Fruit fly (Drosophila melanogaster) whole organism, adult: ENCODE measurements around the gene CNMaR.

ENCODE experiments used
- CG11617 ChIP-seq: fragments of 200-800 bp; sonication (Bioruptor generic); optimal IDR thresholded peaks from 2 replicates; lab custom pipeline; 2017; ENCODE audit warnings: mild to moderate bottlenecking, missing biosample characterization, missing genetic modification reagents, missing genetic modification characterization
- CG12768 ChIP-seq: fragments of 200-800 bp; sonication (Bioruptor generic); optimal IDR thresholded peaks from 2 replicates; lab custom pipeline; 2017; ENCODE audit warnings: missing biosample characterization, missing genetic modification characterization, mild to moderate bottlenecking, moderate library complexity, missing genetic modification reagents
- CG14711 ChIP-seq: fragments of 200-800 bp; sonication (Bioruptor generic); optimal IDR thresholded peaks from 2 replicates; lab custom pipeline; 2018; ENCODE audit warnings: missing biosample characterization, mild to moderate bottlenecking, missing genetic modification characterization, moderate library complexity
- CG1620 ChIP-seq: fragments of 200-800 bp; sonication (Bioruptor generic); optimal IDR thresholded peaks from 2 replicates; lab custom pipeline; 2016; ENCODE audit warnings: missing biosample characterization, missing genetic modification characterization
- CG33017 ChIP-seq: fragments of 200-800 bp; sonication (Bioruptor generic); optimal IDR thresholded peaks from 2 replicates; lab custom pipeline; 2018; ENCODE audit warnings: missing biosample characterization, mild to moderate bottlenecking, missing genetic modification characterization, moderate library complexity
- CG5204 ChIP-seq: fragments of 200-800 bp; sonication (Bioruptor generic); optimal IDR thresholded peaks from 2 replicates; lab custom pipeline; 2016; ENCODE audit warnings: missing biosample characterization, missing genetic modification characterization
- CG7045 ChIP-seq: fragments of 200-800 bp; sonication (Bioruptor generic); optimal IDR thresholded peaks from 2 replicates; lab custom pipeline; 2017; ENCODE audit warnings: missing biosample characterization, mild to moderate bottlenecking, missing genetic modification characterization
- CG7101 ChIP-seq: fragments of 200-800 bp; sonication (Bioruptor generic); optimal IDR thresholded peaks from 2 replicates; lab custom pipeline; 2018; ENCODE audit warnings: missing biosample characterization, mild to moderate bottlenecking, missing genetic modification characterization, moderate library complexity
- Clk ChIP-seq: fragments of 200-800 bp; sonication (Bioruptor generic); optimal IDR thresholded peaks from 2 replicates; lab custom pipeline; 2017; ENCODE audit warnings: missing biosample characterization, missing genetic modification characterization
- Crg-1 ChIP-seq: fragments of 200-800 bp; sonication (Bioruptor generic); optimal IDR thresholded peaks from 2 replicates; lab custom pipeline; 2016; ENCODE audit warnings: missing biosample characterization, missing genetic modification characterization
- Hr96 ChIP-seq: fragments of 200-800 bp; sonication (Bioruptor generic); optimal IDR thresholded peaks from 2 replicates; lab custom pipeline; 2016; ENCODE audit warnings: missing biosample characterization, missing genetic modification characterization
- Mnt ChIP-seq: fragments of 200-800 bp; sonication (Bioruptor generic); optimal IDR thresholded peaks from 2 replicates; lab custom pipeline; 2016; ENCODE audit warnings: missing biosample characterization, mild to moderate bottlenecking, missing genetic modification characterization
- bab1 ChIP-seq: fragments of 200-800 bp; sonication (Bioruptor generic); optimal IDR thresholded peaks from 3 replicates; lab custom pipeline; 2019; ENCODE audit warnings: missing biosample characterization, mild to moderate bottlenecking, missing genetic modification characterization, moderate library complexity
- cic ChIP-seq: fragments of 200-800 bp; sonication (Bioruptor generic); optimal IDR thresholded peaks from 2 replicates; lab custom pipeline; 2017; ENCODE audit warnings: missing biosample characterization, mild to moderate bottlenecking, missing genetic modification characterization, moderate library complexity
- cnc ChIP-seq, 2 experiments: fragments of >200 bp; optimal IDR thresholded peaks; 2 replicates each; lab custom pipeline; 2017
- kay ChIP-seq: fragments of 200-800 bp; sonication (Bioruptor generic); peaks from one replicate; lab custom pipeline; 2016; ENCODE audit warnings: missing biosample characterization, missing genetic modification characterization, borderline replicate concordance
- ovo ChIP-seq: fragments of 200-800 bp; sonication (Bioruptor generic); optimal IDR thresholded peaks from 2 replicates; lab custom pipeline; 2016; ENCODE audit warnings: missing biosample characterization, missing genetic modification characterization
- pad ChIP-seq: fragments of 200-800 bp; sonication (Bioruptor generic); optimal IDR thresholded peaks from 3 replicates; lab custom pipeline; 2017; ENCODE audit warnings: missing biosample characterization, missing genetic modification characterization, mild to moderate bottlenecking, moderate library complexity, missing genetic modification reagents
- tj ChIP-seq: fragments of 200-800 bp; sonication (Bioruptor generic); optimal IDR thresholded peaks from 3 replicates; lab custom pipeline; 2017; ENCODE audit warnings: missing biosample characterization, mild to moderate bottlenecking, missing genetic modification characterization, moderate library complexity
- toe ChIP-seq: fragments of 200-800 bp; sonication (Bioruptor generic); optimal IDR thresholded peaks from 2 replicates; lab custom pipeline; 2016; ENCODE audit warnings: missing biosample characterization, missing genetic modification characterization

CNMaR gene

dm6 chr3L:9680968-9681367 lies 37.1 kb downstream of the CNMaR start, which contains the start of gene alphaTub67C:
Gene alphaTub67C, plus strand, starts transcription at chr3L:9681268.
- TF ChIP-seq CG1620, result no peak
- no peak for TF ChIP-seq CG33017
- peak; percentile 88 for TF ChIP-seq pad (GFP tag; lab: Kevin White, UChicago)
- TF ChIP-seq ovo (GFP tag; lab: Kevin White, UChicago), result peak; percentile 37

dm6 chr3L:9684871-9685270 lies 41.0 kb downstream of the CNMaR start, which contains the start of gene CG16719:
Gene CG16719, plus strand, starts transcription at chr3L:9685171.
- TF ChIP-seq bab1 (GFP tag; lab: Kevin White, UChicago) (no peak), CG14711 (no peak), toe (GFP tag; lab: Kevin White, UChicago) (no peak), Crg-1 (GFP tag; lab: Kevin White, UChicago) (no peak), tj (no peak)

- TF ChIP-seq Clk (GFP tag; lab: Kevin White, UChicago) (no peak), cic (GFP tag; lab: Kevin White, UChicago) (peak; percentile 24), CG5204 (no peak), CG7045 (GFP tag; lab: Kevin White, UChicago) (no peak), CG14711 (no peak), kay (GFP tag; lab: Kevin White, UChicago) (peak; percentile 86), bab1 (GFP tag; lab: Kevin White, UChicago) (no peak)
Measured at dm6 chr3L:9687536-9687935, 43.6 kb downstream of the CNMaR start.

DNA sequence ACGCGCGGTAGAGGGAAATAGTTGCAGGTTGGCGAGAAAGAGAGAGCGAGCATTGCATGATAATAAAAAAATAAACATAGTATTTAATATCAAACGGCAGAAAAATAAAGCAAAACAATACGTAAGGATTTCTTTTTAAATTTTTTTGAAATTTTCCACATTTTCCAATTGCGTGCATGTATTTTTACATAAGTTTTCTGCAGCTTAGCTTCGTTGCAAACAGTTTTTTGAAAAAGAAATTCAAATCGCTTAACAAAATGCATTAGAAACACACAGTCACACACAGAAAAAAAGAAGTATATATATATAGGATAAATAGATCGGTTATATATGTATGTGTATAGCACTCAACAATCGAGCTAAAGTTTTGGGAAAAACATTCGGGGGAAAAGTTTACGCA lies 44.8 kb downstream of the CNMaR start:
- no peak for TF ChIP-seq CG7101 (tag; lab: Kevin White, UChicago)
- TF ChIP-seq bab1 (GFP tag; lab: Kevin White, UChicago), result no peak
- TF ChIP-seq kay (GFP tag; lab: Kevin White, UChicago), result peak; percentile 97
- TF ChIP-seq Mnt (GFP tag; lab: Kevin White, UChicago), result no peak

DNA sequence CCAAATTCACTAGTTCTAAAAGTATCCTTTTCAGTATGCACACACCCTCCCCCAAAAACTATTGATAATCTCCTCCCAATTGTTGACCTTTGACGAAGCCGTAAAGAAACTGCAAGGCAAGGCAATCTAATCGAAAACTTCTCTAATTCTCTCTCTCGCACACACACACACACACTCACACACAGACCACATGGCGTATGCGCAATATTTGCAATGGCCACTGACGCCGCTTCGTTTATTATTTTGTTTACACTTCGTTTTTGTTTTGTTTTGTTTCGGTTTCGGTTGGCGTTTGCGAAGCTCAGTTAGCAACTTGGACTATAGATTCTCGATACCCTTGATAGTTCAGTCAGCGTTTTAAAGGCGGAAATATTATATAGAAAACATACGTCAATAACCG lies 45.9 kb downstream of the CNMaR start:
- TF ChIP-seq CG14711 (peak; percentile 2), tj (peak; percentile 52), CG12768 (peak; percentile 49), toe (GFP tag; lab: Kevin White, UChicago) (no peak), Mnt (GFP tag; lab: Kevin White, UChicago) (peak; percentile 67), pad (GFP tag; lab: Kevin White, UChicago) (no peak), cic (GFP tag; lab: Kevin White, UChicago) (peak; percentile 70)

dm6 chr3L:9690798-9691475 lies 47.0 kb downstream of the CNMaR start:
- TF ChIP-seq CG7101 (tag; lab: Kevin White, UChicago), result peak; percentile 68
- TF ChIP-seq CG14711, result peak; percentile 65
- no peak for TF ChIP-seq CG1620
- peak; percentile 77 for TF ChIP-seq CG33017
- no peak for TF ChIP-seq cic (GFP tag; lab: Kevin White, UChicago)
- peak; percentile 83 for TF ChIP-seq kay (GFP tag; lab: Kevin White, UChicago)
- peak; percentile 48 for TF ChIP-seq bab1 (GFP tag; lab: Kevin White, UChicago)
- TF ChIP-seq pad (GFP tag; lab: Kevin White, UChicago), result peak; percentile 6
- no peak for TF ChIP-seq Clk (GFP tag; lab: Kevin White, UChicago)
- peak; percentile 56 for TF ChIP-seq CG5204
- TF ChIP-seq toe (GFP tag; lab: Kevin White, UChicago), result peak; percentile 17
- peak; percentile 37 for TF ChIP-seq Mnt (GFP tag; lab: Kevin White, UChicago)
- no peak for TF ChIP-seq Crg-1 (GFP tag; lab: Kevin White, UChicago)
- peak; percentile 53 for TF ChIP-seq Hr96 (GFP tag; lab: Kevin White, UChicago)
- peak; percentile 57 for TF ChIP-seq CG11617
- no peak for TF ChIP-seq CG7045 (GFP tag; lab: Kevin White, UChicago)
- no peak for TF ChIP-seq ovo (GFP tag; lab: Kevin White, UChicago)

dm6 chr3L:9691476-9691826 lies 47.5 kb downstream of the CNMaR start:
- TF ChIP-seq CG12768 (peak; percentile 57), pad (GFP tag; lab: Kevin White, UChicago) (no peak), kay (GFP tag; lab: Kevin White, UChicago) (no peak), Clk (GFP tag; lab: Kevin White, UChicago) (no peak), CG1620 (no peak), Crg-1 (GFP tag; lab: Kevin White, UChicago) (no peak), toe (GFP tag; lab: Kevin White, UChicago) (no peak), tj (no peak), bab1 (GFP tag; lab: Kevin White, UChicago) (no peak), CG5204 (no peak), CG11617 (no peak), cnc (optimal IDR thresholded peaks at IDR 0.05; lab: Kevin White, UChicago) (no peak), CG33017 (no peak), CG7045 (GFP tag; lab: Kevin White, UChicago) (no peak), ovo (GFP tag; lab: Kevin White, UChicago) (no peak), Mnt (GFP tag; lab: Kevin White, UChicago) (peak; percentile 8), cic (GFP tag; lab: Kevin White, UChicago) (peak; percentile 73), Hr96 (GFP tag; lab: Kevin White, UChicago) (peak; percentile 8), CG14711 (no peak)
